Worm (Caenorhabditis elegans) whole organism, L4 larva: ENCODE results near the gene ZK616.8.

Experiments
- D1046.2 ChIP-seq: fragments of 200-800 bp; sonication (Bioruptor generic); IDR thresholded peaks from 2 replicates; pipeline ENCODE4 v1.3.6; 2022; ENCODE audit warnings: missing genetic modification characterization, missing compliant biosample characterization
- F10B5.3 ChIP-seq: sonication (generic microtip); optimal IDR thresholded peaks from 2 replicates; lab custom pipeline; 2016; ENCODE audit warnings: mild to moderate bottlenecking, missing genetic modification characterization, missing compliant biosample characterization
- F26F4.8 ChIP-seq: fragments of 200-800 bp; sonication (Bioruptor generic); conservative IDR thresholded peaks from 2 replicates; pipeline ENCODE4 v1.3.6; 2022; ENCODE audit warnings: missing genetic modification characterization, missing compliant biosample characterization
- F44E2.7 ChIP-seq: fragments of 200-800 bp; sonication (Bioruptor generic); IDR thresholded peaks from 2 replicates; pipeline ENCODE4 v2.1.2; 2022; ENCODE audit warnings: missing genetic modification characterization, missing compliant biosample characterization
- F49E8.2 ChIP-seq: sonication (generic microtip); optimal IDR thresholded peaks from 2 replicates; lab custom pipeline; 2016; ENCODE audit warnings: missing compliant biosample characterization, mild to moderate bottlenecking, missing genetic modification characterization, borderline replicate concordance
- T20F7.1 ChIP-seq: fragments of 200-800 bp; sonication (Bioruptor generic); optimal IDR thresholded peaks from 2 replicates; lab custom pipeline; 2018; ENCODE audit warnings: mild to moderate bottlenecking, missing genetic modification characterization, missing compliant biosample characterization
- T26A8.4 ChIP-seq: fragments of 200-800 bp; sonication (Bioruptor generic); IDR thresholded peaks from 2 replicates; pipeline ENCODE4 v1.3.6; 2022; ENCODE audit warnings: missing genetic modification characterization, missing compliant biosample characterization
- Y48G9A.11 ChIP-seq: fragments of 200-800 bp; sonication (Bioruptor generic); IDR thresholded peaks from 2 replicates; pipeline ENCODE4 v1.3.6; 2022; ENCODE audit warnings: missing genetic modification reagents, missing genetic modification characterization, missing compliant biosample characterization
- ZK546.5 ChIP-seq, 2 experiments: sonication (generic microtip); optimal IDR thresholded peaks; 2 replicates each; lab custom pipeline; 2017; ENCODE audit warnings: missing biosample characterization in 2 of 2, missing genetic modification characterization in 2 of 2
- aha-1 ChIP-seq: fragments of 150-350 bp; peaks from one replicate; lab custom pipeline; 2014; ENCODE audit warnings: missing biosample characterization, missing genetic modification characterization
- arid-1 ChIP-seq: fragments of 200-800 bp; sonication (Bioruptor generic); conservative IDR thresholded peaks from 2 replicates; pipeline ENCODE4 v1.3.6; 2022; ENCODE audit warnings: missing genetic modification reagents, missing genetic modification characterization, missing compliant biosample characterization
- ceh-32 ChIP-seq: sonication (generic microtip); optimal IDR thresholded peaks from 2 replicates; lab custom pipeline; 2016; ENCODE audit warnings: mild to moderate bottlenecking, missing genetic modification characterization, missing compliant biosample characterization; ENCODE audit not compliant: poor library complexity
- ceh-44 ChIP-seq: fragments of 200-800 bp; sonication (Bioruptor generic); IDR thresholded peaks from 2 replicates; pipeline ENCODE4 v1.3.6; 2022; ENCODE audit warnings: missing genetic modification reagents, missing genetic modification characterization, missing compliant biosample characterization
- ceh-82 ChIP-seq: sonication (generic microtip); optimal IDR thresholded peaks from 2 replicates; lab custom pipeline; 2017; ENCODE audit warnings: missing biosample characterization, missing genetic modification characterization
- cey-2 ChIP-seq: sonication (generic microtip); optimal IDR thresholded peaks from 3 replicates; lab custom pipeline; 2017; ENCODE audit warnings: missing genetic modification characterization, mild to moderate bottlenecking, missing compliant biosample characterization, antibody characterized with exemption, borderline replicate concordance; ENCODE audit not compliant: insufficient read depth
- ctbp-1 ChIP-seq: fragments of 200-800 bp; sonication (Bioruptor generic); IDR thresholded peaks from 2 replicates; pipeline ENCODE4 v1.3.6; 2022; ENCODE audit warnings: missing genetic modification reagents, missing genetic modification characterization, missing compliant biosample characterization
- daf-16 ChIP-seq, 3 experiments: sonication (generic microtip); optimal IDR thresholded peaks; 2 replicates each; lab custom pipeline; 2016 to 2017; ENCODE audit warnings: missing genetic modification characterization in 3 of 3, missing genetic modification reagents in 3 of 3, mild to moderate bottlenecking in 2 of 3, missing compliant biosample characterization in 2 of 3, missing biosample characterization in 1 of 3, moderate library complexity in 1 of 3
- dmd-8 ChIP-seq: fragments of 200-800 bp; sonication (Bioruptor generic); IDR thresholded peaks from 2 replicates; pipeline ENCODE4 v1.3.6; 2022; ENCODE audit warnings: missing genetic modification characterization, missing compliant biosample characterization
- dmd-9 ChIP-seq: fragments of 200-800 bp; sonication (Bioruptor generic); IDR thresholded peaks from 2 replicates; pipeline ENCODE4 v1.3.6; 2022; ENCODE audit warnings: missing genetic modification reagents, missing genetic modification characterization, missing compliant biosample characterization
- dve-1 ChIP-seq: sonication (generic microtip); optimal IDR thresholded peaks from 2 replicates; lab custom pipeline; 2017; ENCODE audit warnings: antibody characterized with exemption, mild to moderate bottlenecking, missing genetic modification characterization, missing compliant biosample characterization; ENCODE audit not compliant: insufficient read depth
- egl-27 ChIP-seq: sonication (generic microtip); optimal IDR thresholded peaks from 3 replicates; lab custom pipeline; 2017; ENCODE audit warnings: missing biosample characterization, missing genetic modification reagents, missing genetic modification characterization
- egl-43 ChIP-seq: fragments of 200-800 bp; sonication (Bioruptor generic); IDR thresholded peaks from 2 replicates; pipeline ENCODE4 v1.3.6; 2022; ENCODE audit warnings: missing genetic modification reagents, missing genetic modification characterization, missing compliant biosample characterization
- hmg-1.1 ChIP-seq: fragments of 200-800 bp; sonication (Bioruptor generic); IDR thresholded peaks from 2 replicates; pipeline ENCODE4 v1.3.6; 2022; ENCODE audit warnings: missing genetic modification reagents, missing genetic modification characterization, missing compliant biosample characterization
- lim-7 ChIP-seq: fragments of 200-800 bp; sonication (Bioruptor generic); IDR thresholded peaks from 2 replicates; pipeline ENCODE4 v1.3.6; 2022; ENCODE audit warnings: missing genetic modification characterization, missing compliant biosample characterization
- lin-1 ChIP-seq: fragments of 200-800 bp; sonication (Bioruptor generic); IDR thresholded peaks from 2 replicates; pipeline ENCODE4 v1.3.6; 2022; ENCODE audit warnings: missing genetic modification reagents, missing genetic modification characterization, missing compliant biosample characterization
- lin-13 ChIP-seq: fragments of 150-350 bp; optimal IDR thresholded peaks from 2 replicates; lab custom pipeline; 2014; ENCODE audit warnings: missing biosample characterization, missing genetic modification reagents, missing genetic modification characterization
- lin-15B ChIP-seq: fragments of 150-350 bp; sonication (generic microtip); optimal IDR thresholded peaks from 3 replicates; lab custom pipeline; 2014; ENCODE audit warnings: missing biosample characterization, missing genetic modification characterization
- lin-29 ChIP-seq: fragments of 200-800 bp; sonication (Bioruptor generic); IDR thresholded peaks from 2 replicates; pipeline ENCODE4 v1.3.6; 2022; ENCODE audit warnings: missing genetic modification reagents, missing genetic modification characterization, missing compliant biosample characterization
- lin-39 ChIP-seq: fragments of 150-350 bp; optimal IDR thresholded peaks from 2 replicates; lab custom pipeline; 2014; ENCODE audit warnings: missing biosample characterization, missing genetic modification reagents, missing genetic modification characterization
- madf-9 ChIP-seq: fragments of 200-800 bp; sonication (Bioruptor generic); conservative IDR thresholded peaks from 2 replicates; pipeline ENCODE4 v1.3.6; 2022; ENCODE audit warnings: missing genetic modification reagents, missing genetic modification characterization, missing compliant biosample characterization
- mdl-1 ChIP-seq, 2 experiments: fragments of 150-350 bp in 1 of 2; sonication (generic microtip) in 1 of 2; optimal IDR thresholded peaks; 2 replicates each; lab custom pipeline; 2014 to 2017; ENCODE audit warnings: missing biosample characterization in 2 of 2, missing genetic modification characterization in 2 of 2
- mep-1 ChIP-seq: fragments of 150-350 bp; sonication (generic microtip); optimal IDR thresholded peaks from 3 replicates; lab custom pipeline; 2014; ENCODE audit warnings: missing biosample characterization, missing genetic modification characterization
- mes-2 ChIP-seq: sonication (generic microtip); optimal IDR thresholded peaks from 2 replicates; lab custom pipeline; 2016; ENCODE audit warnings: missing genotype, mild to moderate bottlenecking, missing genetic modification characterization, missing compliant biosample characterization; ENCODE audit not compliant: poor library complexity, severe bottlenecking
- mxl-3 ChIP-seq: fragments of 200-800 bp; sonication (Bioruptor generic); optimal IDR thresholded peaks from 2 replicates; lab custom pipeline; 2018; ENCODE audit warnings: mild to moderate bottlenecking, missing genetic modification characterization, missing compliant biosample characterization
- nhr-11 ChIP-seq: fragments of 150-350 bp; optimal IDR thresholded peaks from 2 replicates; lab custom pipeline; 2014; ENCODE audit warnings: missing biosample characterization, missing genetic modification characterization
- nhr-237 ChIP-seq: sonication (generic microtip); optimal IDR thresholded peaks from 2 replicates; lab custom pipeline; 2017; ENCODE audit warnings: missing biosample characterization, missing genetic modification characterization
- nhr-41 ChIP-seq: fragments of 200-800 bp; sonication (Bioruptor generic); IDR thresholded peaks from 2 replicates; pipeline ENCODE4 v1.3.6; 2022; ENCODE audit warnings: missing genetic modification reagents, missing genetic modification characterization, missing compliant biosample characterization
- nhr-48 ChIP-seq: sonication (generic microtip); optimal IDR thresholded peaks from 2 replicates; lab custom pipeline; 2016; ENCODE audit warnings: mild to moderate bottlenecking, missing genetic modification characterization, missing compliant biosample characterization
- sdz-12 ChIP-seq: fragments of 200-800 bp; sonication (Bioruptor generic); optimal IDR thresholded peaks from 2 replicates; lab custom pipeline; 2018; ENCODE audit warnings: mild to moderate bottlenecking, missing genetic modification characterization, missing compliant biosample characterization
- snpc-4 ChIP-seq: fragments of 150-350 bp; optimal IDR thresholded peaks from 2 replicates; lab custom pipeline; 2014; ENCODE audit warnings: missing biosample characterization, missing genetic modification characterization
- tag-97 ChIP-seq: fragments of 200-800 bp; sonication (Bioruptor generic); IDR thresholded peaks from 2 replicates; pipeline ENCODE4 v1.3.6; 2022; ENCODE audit warnings: missing genetic modification characterization, missing compliant biosample characterization
- tra-1 ChIP-seq: fragments of 200-800 bp; sonication (Bioruptor generic); IDR thresholded peaks from 2 replicates; pipeline ENCODE4 v1.3.6; 2022; ENCODE audit warnings: missing genetic modification reagents, missing genetic modification characterization, missing compliant biosample characterization
- unc-130 ChIP-seq: sonication (generic microtip); optimal IDR thresholded peaks from 2 replicates; lab custom pipeline; 2016; ENCODE audit warnings: missing genetic modification reagents, missing genetic modification characterization, missing compliant biosample characterization
- unc-39 ChIP-seq: sonication (generic microtip); optimal IDR thresholded peaks from 2 replicates; lab custom pipeline; 2017; ENCODE audit warnings: missing biosample characterization, missing genetic modification characterization
- vab-7 ChIP-seq: fragments of 200-800 bp; sonication (Bioruptor generic); IDR thresholded peaks from 2 replicates; pipeline ENCODE4 v1.3.6; 2022; ENCODE audit warnings: missing genetic modification reagents, missing genetic modification characterization, missing compliant biosample characterization
- zfp-2 ChIP-seq: sonication (generic microtip); optimal IDR thresholded peaks from 2 replicates; lab custom pipeline; 2016; ENCODE audit warnings: mild to moderate bottlenecking, missing genetic modification characterization, missing compliant biosample characterization
- zfp-3 ChIP-seq: fragments of 200-800 bp; sonication (Bioruptor generic); conservative IDR thresholded peaks from 2 replicates; pipeline ENCODE4 v1.3.6; 2022; ENCODE audit warnings: missing genetic modification reagents, missing genetic modification characterization, missing compliant biosample characterization
- zip-2 ChIP-seq: fragments of 150-350 bp; optimal IDR thresholded peaks from 2 replicates; lab custom pipeline; 2014; ENCODE audit warnings: missing biosample characterization, missing genetic modification characterization
- ztf-7 ChIP-seq: fragments of 150-350 bp; optimal IDR thresholded peaks from 2 replicates; lab custom pipeline; 2014; ENCODE audit warnings: missing biosample characterization, missing genetic modification characterization

The ZK616.8 gene

ce11 chrIV:5381334-5381733, 30.7 kb downstream of the ZK616.8 start, which contains the start of gene F41H10.2:
Gene F41H10.2 (plus strand): TSS chrIV:5381634.
- peak; percentile 66 for TF ChIP-seq aha-1 (tag; lab: Kevin White, UChicago)
- TF ChIP-seq lin-15B (tag; lab: Kevin White, UChicago): no peak
- TF ChIP-seq, all 104 proteins: peak for 1

ce11 chrIV:5380140-5380539, 31.9 kb downstream of the ZK616.8 start:
- TF ChIP-seq dmd-9 (GFP tag; lab: Robert Waterston, UW) (no peak), mxl-3 (GFP tag; lab: Kevin White, UChicago) (no peak), T20F7.1 (no peak), lin-15B (tag; lab: Kevin White, UChicago) (no peak), dve-1 (tag; lab: Kevin White, UChicago) (peak; percentile 70), zip-2 (tag; lab: Kevin White, UChicago) (no peak), nhr-48 (tag; lab: Kevin White, UChicago) (no peak), hmg-1.1 (GFP tag; lab: Robert Waterston, UW) (no peak), D1046.2 (no peak), nhr-11 (no peak), ztf-7 (no peak), sdz-12 (no peak), tag-97 (GFP tag; lab: Robert Waterston, UW) (no peak), lim-7 (GFP tag; lab: Robert Waterston, UW) (no peak), F26F4.8 (GFP tag; lab: Robert Waterston, UW) (no peak), ZK546.5 (tag; optimal IDR thresholded peaks at IDR 0.05; lab: Kevin White, UChicago) (no peak), dmd-8 (no peak), unc-130 (GFP tag; lab: Kevin White, UChicago) (no peak), ctbp-1 (no peak), mdl-1 (tag; optimal IDR thresholded peaks at IDR 0.05; lab: Kevin White, UChicago) (no peak), egl-43 (GFP tag; lab: Robert Waterston, UW) (no peak), lin-13 (no peak), lin-29 (GFP tag; lab: Robert Waterston, UW) (no peak), egl-27 (tag; lab: Kevin White, UChicago) (no peak), T26A8.4 (GFP tag; lab: Robert Waterston, UW) (no peak), unc-39 (tag; lab: Kevin White, UChicago) (no peak), mes-2 (tag; lab: Kevin White, UChicago) (no peak), daf-16 (GFP tag; optimal IDR thresholded peaks at IDR 0.05; lab: Kevin White, UChicago) (no peak), daf-16 (tag; optimal IDR thresholded peaks at IDR 0.05; lab: Kevin White, UChicago) (peak; percentile 65), Y48G9A.11 (GFP tag; lab: Robert Waterston, UW) (no peak), ceh-82 (tag; lab: Kevin White, UChicago) (no peak), mep-1 (tag; lab: Kevin White, UChicago) (no peak), lin-39 (no peak), arid-1 (no peak), ceh-44 (no peak), zfp-3 (GFP tag; lab: Robert Waterston, UW) (no peak), madf-9 (GFP tag; lab: Robert Waterston, UW) (no peak), F49E8.2 (tag; lab: Kevin White, UChicago) (no peak), cey-2 (no peak), lin-1 (GFP tag; lab: Robert Waterston, UW) (no peak), F44E2.7 (GFP tag; lab: Robert Waterston, UW) (no peak), ceh-32 (tag; lab: Kevin White, UChicago) (no peak), zfp-2 (tag; lab: Kevin White, UChicago) (no peak), vab-7 (GFP tag; lab: Robert Waterston, UW) (no peak), nhr-41 (GFP tag; lab: Robert Waterston, UW) (no peak), F10B5.3 (tag; lab: Kevin White, UChicago) (no peak), tra-1 (GFP tag; lab: Robert Waterston, UW) (peak; percentile 61; the same call in 1 of the 2 replicates), snpc-4 (tag; lab: Kevin White, UChicago) (no peak), nhr-237 (tag; lab: Kevin White, UChicago) (no peak)
